Fruit fly (Drosophila melanogaster) whole organism, embryonic: Measurements from ENCODE around the gene Cyp18a1.

ENCODE experiments used
- Adf1 ChIP-seq: fragments of 200-800 bp; sonication (Bioruptor generic); IDR thresholded peaks from 2 replicates; pipeline ENCODE4 v1.3.6; 2022; ENCODE audit warnings: missing biosample characterization, missing genetic modification characterization
- CG1024 ChIP-seq: fragments of 200-800 bp; sonication (Bioruptor generic); IDR thresholded peaks from 2 replicates; pipeline ENCODE4 v1.3.6; 2022; ENCODE audit warnings: missing biosample characterization, missing genetic modification characterization
- CG10274 ChIP-seq: fragments of 200-800 bp; sonication (Bioruptor generic); optimal IDR thresholded peaks from 3 replicates; lab custom pipeline; 2017; ENCODE audit warnings: missing biosample characterization, mild to moderate bottlenecking, missing genetic modification characterization
- CG11695 ChIP-seq: fragments of 200-800 bp; sonication (Bioruptor generic); IDR thresholded peaks from 3 replicates; pipeline ENCODE4 v1.3.6; 2022; ENCODE audit warnings: missing biosample characterization, missing genetic modification characterization
- CG17361 ChIP-seq: fragments of 200-800 bp; sonication (Bioruptor generic); IDR thresholded peaks from 3 replicates; pipeline ENCODE4 v1.3.6; 2022; ENCODE audit warnings: missing biosample characterization, missing genetic modification characterization
- CG17385 ChIP-seq: fragments of 200-800 bp; sonication (Bioruptor generic); optimal IDR thresholded peaks from 3 replicates; lab custom pipeline; 2018; ENCODE audit warnings: missing biosample characterization, mild to moderate bottlenecking, missing genetic modification characterization
- CG18599 ChIP-seq: fragments of 200-800 bp; sonication (Bioruptor generic); optimal IDR thresholded peaks from 3 replicates; lab custom pipeline; 2017; ENCODE audit warnings: missing biosample characterization, missing genetic modification characterization, mild to moderate bottlenecking, moderate library complexity, missing genetic modification reagents
- CG30403 ChIP-seq: fragments of 200-800 bp; sonication (Bioruptor generic); optimal IDR thresholded peaks from 3 replicates; lab custom pipeline; 2016; ENCODE audit warnings: missing biosample characterization, missing genetic modification characterization
- CG30431 ChIP-seq: fragments of 200-800 bp; sonication (Bioruptor generic); optimal IDR thresholded peaks from 2 replicates; lab custom pipeline; 2017; ENCODE audit warnings: missing biosample characterization, missing genetic modification characterization
- CG3281 ChIP-seq: fragments of 200-800 bp; sonication (Bioruptor generic); optimal IDR thresholded peaks from 3 replicates; lab custom pipeline; 2017; ENCODE audit warnings: missing biosample characterization, mild to moderate bottlenecking, missing genetic modification characterization
- CG33213 ChIP-seq: fragments of 200-800 bp; sonication (Bioruptor generic); optimal IDR thresholded peaks from 3 replicates; lab custom pipeline; 2016; ENCODE audit warnings: missing biosample characterization, missing genetic modification characterization
- CG33557 ChIP-seq: fragments of 200-800 bp; sonication (Bioruptor generic); optimal IDR thresholded peaks from 2 replicates; lab custom pipeline; 2019; ENCODE audit warnings: missing biosample characterization, mild to moderate bottlenecking, missing genetic modification characterization, moderate library complexity
- CG3726 ChIP-seq: fragments of 200-800 bp; sonication (Bioruptor generic); IDR thresholded peaks from 3 replicates; pipeline ENCODE4, ENCODE4 v1.3.6; 2022; ENCODE audit warnings: missing biosample characterization, missing genetic modification characterization
- CG4730 ChIP-seq: fragments of 200-800 bp; sonication (Bioruptor generic); IDR thresholded peaks from 2 replicates; pipeline ENCODE4 v1.3.6; 2022; ENCODE audit warnings: missing biosample characterization, missing genetic modification characterization
- Dll ChIP-seq: fragments of 200-800 bp; sonication (Bioruptor generic); IDR thresholded peaks from 4 replicates; pipeline ENCODE4 v1.3.6; 2022; ENCODE audit warnings: missing biosample characterization, missing genetic modification characterization; ENCODE audit not compliant: partially characterized antibody
- Ets65A ChIP-seq: fragments of 200-800 bp; sonication (Bioruptor generic); peaks from one replicate; lab custom pipeline; 2016; ENCODE audit warnings: missing biosample characterization, missing genetic modification characterization
- HmgZ ChIP-seq: fragments of 200-800 bp; sonication (Bioruptor generic); optimal IDR thresholded peaks from 2 replicates; lab custom pipeline; 2018; ENCODE audit warnings: missing biosample characterization, mild to moderate bottlenecking, missing genetic modification characterization
- Mes4 ChIP-seq: fragments of 200-800 bp; sonication (Bioruptor generic); optimal IDR thresholded peaks from 2 replicates; lab custom pipeline; 2016; ENCODE audit warnings: missing biosample characterization, missing genetic modification characterization
- NFAT ChIP-seq: fragments of 200-800 bp; sonication (Bioruptor generic); IDR thresholded peaks from 2 replicates; pipeline ENCODE4 v1.3.6; 2022; ENCODE audit warnings: missing biosample characterization, missing genetic modification characterization
- Neu2 ChIP-seq: fragments of 200-800 bp; sonication (Bioruptor generic); optimal IDR thresholded peaks from 3 replicates; lab custom pipeline; 2016; ENCODE audit warnings: missing biosample characterization, missing genetic modification characterization, borderline replicate concordance
- Nf-YA ChIP-seq: fragments of 200-800 bp; sonication (Bioruptor generic); IDR thresholded peaks from 2 replicates; pipeline ENCODE4 v1.3.6; 2022; ENCODE audit warnings: missing biosample characterization, missing genetic modification characterization
- Ptx1 ChIP-seq: fragments of 200-800 bp; sonication (Bioruptor generic); IDR thresholded peaks from 2 replicates; pipeline ENCODE4 v1.3.6; 2022; ENCODE audit warnings: missing biosample characterization, missing genetic modification characterization
- Ravus ChIP-seq: fragments of 200-800 bp; sonication (Bioruptor generic); IDR thresholded peaks from 2 replicates; pipeline ENCODE4 v1.3.6; 2022; ENCODE audit warnings: missing biosample characterization, missing genetic modification characterization
- Ssrp ChIP-seq: fragments of 200-800 bp; sonication (Bioruptor generic); optimal IDR thresholded peaks from 2 replicates; lab custom pipeline; 2018; ENCODE audit warnings: missing biosample characterization, mild to moderate bottlenecking, missing genetic modification characterization, moderate library complexity
- TFAM ChIP-seq: fragments of 200-800 bp; sonication (Bioruptor generic); optimal IDR thresholded peaks from 2 replicates; lab custom pipeline; 2017; ENCODE audit warnings: missing biosample characterization, missing genetic modification characterization, inconsistent platforms
- Xbp1 ChIP-seq: fragments of 200-800 bp; sonication (Bioruptor generic); optimal IDR thresholded peaks from 3 replicates; lab custom pipeline; 2016; ENCODE audit warnings: missing biosample characterization, mild to moderate bottlenecking, missing genetic modification characterization
- abd-A ChIP-seq: fragments of 200-800 bp; sonication (Bioruptor generic); optimal IDR thresholded peaks from 3 replicates; lab custom pipeline; 2019; ENCODE audit warnings: missing biosample characterization, mild to moderate bottlenecking, missing genetic modification characterization, moderate library complexity
- amos ChIP-seq: fragments of 200-800 bp; sonication (Bioruptor generic); IDR thresholded peaks from 2 replicates; pipeline ENCODE4 v1.3.6; 2022; ENCODE audit warnings: missing biosample characterization, missing genetic modification characterization; ENCODE audit not compliant: partially characterized antibody
- az2 ChIP-seq: fragments of 200-800 bp; sonication (Bioruptor generic); optimal IDR thresholded peaks from 3 replicates; lab custom pipeline; 2016; ENCODE audit warnings: missing biosample characterization, missing genetic modification characterization
- bab2 ChIP-seq: fragments of 200-800 bp; sonication (Bioruptor generic); optimal IDR thresholded peaks from 2 replicates; lab custom pipeline; 2016; ENCODE audit warnings: missing biosample characterization, missing genetic modification characterization
- bigmax ChIP-seq: fragments of 200-800 bp; sonication (Bioruptor generic); optimal IDR thresholded peaks from 2 replicates; lab custom pipeline; 2018; ENCODE audit warnings: missing biosample characterization, mild to moderate bottlenecking, missing genetic modification characterization
- danr ChIP-seq: fragments of 200-800 bp; sonication (Bioruptor generic); IDR thresholded peaks from 2 replicates; pipeline ENCODE4 v1.3.6; 2022; ENCODE audit warnings: missing biosample characterization, missing genetic modification characterization
- dm ChIP-seq: fragments of 200-800 bp; sonication (Bioruptor generic); optimal IDR thresholded peaks from 3 replicates; lab custom pipeline; 2016; ENCODE audit warnings: missing biosample characterization, missing genetic modification characterization
- ems ChIP-seq: fragments of 200-800 bp; sonication (Bioruptor generic); optimal IDR thresholded peaks from 3 replicates; lab custom pipeline; 2016; ENCODE audit warnings: missing biosample characterization, missing genetic modification characterization
- fu2 ChIP-seq: fragments of 200-800 bp; sonication (Bioruptor generic); optimal IDR thresholded peaks from 2 replicates; lab custom pipeline; 2016; ENCODE audit warnings: missing biosample characterization, missing genetic modification characterization
- grau ChIP-seq: fragments of 200-800 bp; optimal IDR thresholded peaks from 3 replicates; lab custom pipeline; 2019; ENCODE audit warnings: missing biosample characterization, mild to moderate bottlenecking, missing genetic modification characterization, moderate library complexity
- gt ChIP-seq: fragments of 200-800 bp; sonication (Bioruptor generic); IDR thresholded peaks from 2 replicates; pipeline ENCODE4 v1.3.6; 2022; ENCODE audit warnings: missing biosample characterization, missing genetic modification characterization
- ham ChIP-seq: fragments of 200-800 bp; sonication (Bioruptor generic); IDR thresholded peaks from 2 replicates; pipeline ENCODE4 v1.3.6; 2022; ENCODE audit warnings: missing biosample characterization, missing genetic modification characterization
- hth ChIP-seq: fragments of >200 bp; optimal IDR thresholded peaks from 2 replicates; lab custom pipeline; 2017; ENCODE audit warnings: inconsistent platforms
- ind ChIP-seq: fragments of 200-800 bp; sonication (Bioruptor generic); optimal IDR thresholded peaks from 3 replicates; lab custom pipeline; 2016; ENCODE audit warnings: missing biosample characterization, missing genetic modification characterization
- kni ChIP-seq: fragments of 200-800 bp; sonication (Bioruptor generic); optimal IDR thresholded peaks from 3 replicates; lab custom pipeline; 2017; ENCODE audit warnings: mild to moderate bottlenecking, missing biosample characterization, missing genetic modification reagents, missing genetic modification characterization
- maf-S ChIP-seq: fragments of 200-800 bp; sonication (Bioruptor generic); optimal IDR thresholded peaks from 2 replicates; lab custom pipeline; 2016; ENCODE audit warnings: missing biosample characterization, missing genetic modification characterization
- otp ChIP-seq: fragments of 200-800 bp; sonication (Bioruptor generic); IDR thresholded peaks from 3 replicates; pipeline ENCODE4, ENCODE4 v1.3.6; 2022; ENCODE audit warnings: missing biosample characterization, missing genetic modification characterization
- peb ChIP-seq: fragments of 200-800 bp; sonication (Bioruptor generic); IDR thresholded peaks from 2 replicates; pipeline ENCODE4 v1.3.6; 2022; ENCODE audit warnings: missing biosample characterization, missing genetic modification characterization
- pfk ChIP-seq: fragments of 200-800 bp; sonication (Bioruptor generic); optimal IDR thresholded peaks from 2 replicates; lab custom pipeline; 2018; ENCODE audit warnings: missing biosample characterization, mild to moderate bottlenecking, missing genetic modification characterization, moderate library complexity
- seq ChIP-seq: fragments of 200-800 bp; sonication (Bioruptor generic); IDR thresholded peaks from 2 replicates; pipeline ENCODE4 v1.3.6; 2022; ENCODE audit warnings: missing biosample characterization, missing genetic modification characterization
- sqz ChIP-seq: fragments of 200-800 bp; sonication (Bioruptor generic); optimal IDR thresholded peaks from 3 replicates; lab custom pipeline; 2018; ENCODE audit warnings: missing biosample characterization, mild to moderate bottlenecking, missing genetic modification characterization
- tgo ChIP-seq: fragments of 200-800 bp; sonication (Bioruptor generic); IDR thresholded peaks from 3 replicates; pipeline ENCODE4 v1.3.6; 2022; ENCODE audit warnings: missing biosample characterization, missing genetic modification characterization
- tio ChIP-seq: fragments of 200-800 bp; sonication (Bioruptor generic); optimal IDR thresholded peaks from 2 replicates; lab custom pipeline; 2017; ENCODE audit warnings: missing biosample characterization, missing genetic modification characterization, inconsistent platforms
- ttk ChIP-seq: fragments of 200-800 bp; sonication (Bioruptor generic); IDR thresholded peaks from 2 replicates; pipeline ENCODE4 v2.1.2; 2022; ENCODE audit warnings: missing biosample characterization, missing genetic modification characterization
- vfl ChIP-seq: fragments of 200-800 bp; sonication (Bioruptor generic); optimal IDR thresholded peaks from 2 replicates; lab custom pipeline; 2016; ENCODE audit warnings: missing biosample characterization, missing genetic modification characterization

Gene Cyp18a1

DNA sequence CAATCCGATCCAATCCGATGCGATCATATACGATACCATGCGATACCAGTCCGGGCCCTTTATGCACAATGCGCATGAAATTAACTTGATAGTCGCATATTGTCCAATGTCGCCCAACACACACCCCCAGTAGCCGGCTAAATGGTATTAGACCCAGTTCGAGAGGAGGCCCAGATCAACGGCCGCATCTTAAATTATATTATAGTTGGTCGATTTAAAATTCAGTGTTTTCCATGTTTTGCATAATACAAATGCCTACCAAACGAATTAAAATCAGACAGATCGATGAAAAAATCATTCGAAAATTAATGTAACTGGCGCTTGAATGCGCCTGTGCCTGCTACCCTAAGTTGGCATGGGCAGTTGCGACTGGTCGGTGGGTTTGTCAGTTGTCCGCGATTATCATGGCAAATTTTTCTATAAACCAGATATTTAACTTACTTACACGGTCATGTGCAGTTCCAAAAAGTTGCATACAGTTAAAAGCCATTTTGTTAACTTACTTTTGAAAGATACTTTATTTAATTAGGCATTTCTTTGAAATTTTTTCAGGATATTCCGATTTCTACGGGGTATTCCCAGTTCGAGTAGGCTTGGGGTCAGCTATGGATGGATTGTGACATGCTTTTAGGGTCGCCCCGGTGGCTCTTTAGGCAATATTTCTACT, 22.9 kb downstream of the Cyp18a1 start (continued):
- TF ChIP-seq abd-A (tag; lab: Kevin White, UChicago), result peak; percentile 53
- 0 out of 2 replicates have a peak, but pooled peaks have one; percentile 17 for TF ChIP-seq danr
- TF ChIP-seq CG10274 (GFP tag; lab: Kevin White, UChicago), result no peak
- TF ChIP-seq CG11695 (GFP tag; lab: Robert Waterston, UW), result no peak
- TF ChIP-seq Dll (GFP tag; lab: Robert Waterston, UW), result no peak
- peak; percentile 27 for TF ChIP-seq CG30403
- no peak for TF ChIP-seq CG4730 (GFP tag; lab: Robert Waterston, UW)
- no peak for TF ChIP-seq hth
- TF ChIP-seq ttk, result 0 out of 2 replicates have a peak, but pooled peaks have one; percentile 13
- no peak for TF ChIP-seq amos
- TF ChIP-seq Xbp1 (GFP tag; lab: Kevin White, UChicago), result peak; percentile 31
- TF ChIP-seq pfk, result no peak
- TF ChIP-seq tgo (GFP tag; lab: Robert Waterston, UW), result peak; percentile 37; the same call in 2 of the 3 replicates
- TF ChIP-seq bab2 (GFP tag; lab: Kevin White, UChicago), result no peak
- TF ChIP-seq CG18599 (GFP tag; lab: Kevin White, UChicago), result no peak
- 0 out of 2 replicates have a peak, but pooled peaks have one; percentile 19 for TF ChIP-seq seq (GFP tag; lab: Robert Waterston, UW)
- TF ChIP-seq Nf-YA (GFP tag; lab: Robert Waterston, UW), result no peak
- TF ChIP-seq peb, result no peak
- TF ChIP-seq NFAT, result no peak
- peak; percentile 46 for TF ChIP-seq Ptx1
- no peak for TF ChIP-seq ems (GFP tag; lab: Kevin White, UChicago)
- TF ChIP-seq CG3281, result no peak
- peak; percentile 55; the same call in 1 of the 3 replicates for TF ChIP-seq CG3726 (GFP tag; lab: Robert Waterston, UW)
- TF ChIP-seq ham (GFP tag; lab: Robert Waterston, UW), result no peak
- peak; percentile 40 for TF ChIP-seq Ssrp (tag; lab: Kevin White, UChicago)
- TF ChIP-seq gt, result no peak
- TF ChIP-seq bigmax, result no peak
- TF ChIP-seq fu2, result no peak
- no peak for TF ChIP-seq otp (GFP tag; lab: Robert Waterston, UW)
- TF ChIP-seq TFAM (GFP tag; lab: Kevin White, UChicago), result no peak
- no peak for TF ChIP-seq maf-S (GFP tag; lab: Kevin White, UChicago)
- TF ChIP-seq Adf1 (GFP tag; lab: Robert Waterston, UW), result no peak
- no peak for TF ChIP-seq Neu2
- TF ChIP-seq dm, result no peak
- TF ChIP-seq HmgZ (tag; lab: Kevin White, UChicago), result no peak
- peak; percentile 6 for TF ChIP-seq ind (GFP tag; lab: Kevin White, UChicago)
- no peak for TF ChIP-seq CG1024 (GFP tag; lab: Robert Waterston, UW)
- TF ChIP-seq kni (GFP tag; lab: Kevin White, UChicago), result no peak
- peak; percentile 48; the same call in 1 of the 3 replicates for TF ChIP-seq CG17361 (GFP tag; lab: Robert Waterston, UW)
- no peak for TF ChIP-seq CG33557 (GFP tag; lab: Kevin White, UChicago)
- no peak for TF ChIP-seq az2 (GFP tag; lab: Kevin White, UChicago)
- TF ChIP-seq grau (tag; lab: Kevin White, UChicago), result peak; percentile 34
- no peak for TF ChIP-seq Mes4 (GFP tag; lab: Kevin White, UChicago)
- TF ChIP-seq Ets65A (GFP tag; lab: Kevin White, UChicago), result no peak
- TF ChIP-seq vfl (GFP tag; lab: Kevin White, UChicago), result no peak
- no peak for TF ChIP-seq CG33213 (GFP tag; lab: Kevin White, UChicago)
- peak; percentile 16 for TF ChIP-seq CG17385
- no peak for TF ChIP-seq tio (GFP tag; lab: Kevin White, UChicago)
- TF ChIP-seq sqz (GFP tag; lab: Kevin White, UChicago), result no peak
- no peak for TF ChIP-seq CG30431 (GFP tag; lab: Kevin White, UChicago)
- no peak for TF ChIP-seq Ravus (GFP tag; lab: Robert Waterston, UW)
